Fruit fly (Drosophila melanogaster): ENCODE results near the gene tgy.
A peak's percentile ranks its signal among the peaks of the same experiment; 100 is the strongest.

tgy gene

dm6 chrX:19155922-19156437 lies 28.9 kb upstream of the tgy start (continued):
- TF ChIP-seq usp (GFP tag; optimal IDR thresholded peaks at IDR 0.05) = no peak
- peak; percentile 4 for TF ChIP-seq Hand (GFP tag; optimal IDR thresholded peaks at IDR 0.05)
- TF ChIP-seq CHES-1-like (GFP tag; optimal IDR thresholded peaks at IDR 0.05) = no peak
- peak; percentile 77 for TF ChIP-seq sqz (GFP tag; optimal IDR thresholded peaks at IDR 0.05)
- TF ChIP-seq al (GFP tag; IDR thresholded peaks at IDR 0.05) = peak; percentile 79
- peak; percentile 87 for TF ChIP-seq phol (tag; optimal IDR thresholded peaks at IDR 0.05)
- TF ChIP-seq gcm (GFP tag; optimal IDR thresholded peaks at IDR 0.05) = peak; percentile 85
- peak; percentile 52; the same call in 1 of the 2 replicates for TF ChIP-seq CG32767 (GFP tag; IDR thresholded peaks at IDR 0.05)
- TF ChIP-seq CG13775 (GFP tag; optimal IDR thresholded peaks at IDR 0.05) = peak; percentile 88
- TF ChIP-seq CG18599 (GFP tag; optimal IDR thresholded peaks at IDR 0.05) = peak; percentile 82
- peak; percentile 66 for TF ChIP-seq ssp (GFP tag; IDR thresholded peaks at IDR 0.05)
- peak; percentile 95 for TF ChIP-seq zen (tag; optimal IDR thresholded peaks at IDR 0.05)
- no peak for TF ChIP-seq BEAF-32 (GFP tag; optimal IDR thresholded peaks at IDR 0.05)
- TF ChIP-seq mam (GFP tag; optimal IDR thresholded peaks at IDR 0.05) = peak; percentile 38
- TF ChIP-seq ind (GFP tag; optimal IDR thresholded peaks at IDR 0.05) = peak; percentile 62
- peak; percentile 52; the same call in 1 of the 3 replicates for TF ChIP-seq CG6175 (GFP tag; IDR thresholded peaks at IDR 0.05)
- TF ChIP-seq sens-2 (GFP tag; IDR thresholded peaks at IDR 0.05) = peak; percentile 67
- peak; percentile 35; the same call in 1 of the 2 replicates for TF ChIP-seq GATAe (GFP tag; conservative IDR thresholded peaks at IDR 0.05)
- TF ChIP-seq Meics (GFP tag; optimal IDR thresholded peaks at IDR 0.05) = peak; percentile 76
- peak; percentile 96 for TF ChIP-seq zf30C (GFP tag; optimal IDR thresholded peaks at IDR 0.05)
- 0 out of 2 replicates have a peak, but pooled peaks have one; percentile 29 for TF ChIP-seq wor (GFP tag; IDR thresholded peaks at IDR 0.05)
- TF ChIP-seq CG1024 (GFP tag; IDR thresholded peaks at IDR 0.05) = peak; percentile 52
- TF ChIP-seq row (GFP tag; IDR thresholded peaks at IDR 0.05) = peak; percentile 82
- TF ChIP-seq CG5245 (GFP tag; optimal IDR thresholded peaks at IDR 0.05) = peak; percentile 51
- TF ChIP-seq CG5953 (GFP tag; IDR thresholded peaks at IDR 0.05) = peak; percentile 43; the same call in 1 of the 2 replicates
- no peak for TF ChIP-seq CG4282 (GFP tag; optimal IDR thresholded peaks at IDR 0.05)
- peak; percentile 78 for TF ChIP-seq lbe (GFP tag; optimal IDR thresholded peaks at IDR 0.05)
- no peak for TF ChIP-seq gfzf (GFP tag; optimal IDR thresholded peaks at IDR 0.05)
- TF ChIP-seq CG7271 (tag; optimal IDR thresholded peaks at IDR 0.05) = peak; percentile 79
- TF ChIP-seq CG2678 (tag; optimal IDR thresholded peaks at IDR 0.05) = peak; percentile 85
- peak; percentile 60 for TF ChIP-seq ap (GFP tag; IDR thresholded peaks at IDR 0.05)
- peak; percentile 36 for TF ChIP-seq CG4707 (GFP tag; optimal IDR thresholded peaks at IDR 0.05)
- peak; percentile 87 for TF ChIP-seq Rfx (GFP tag; IDR thresholded peaks at IDR 0.05)
- peak; percentile 75; the same call in 2 of the 3 replicates for TF ChIP-seq CG11695 (GFP tag; IDR thresholded peaks at IDR 0.05)
- peak; percentile 77 for TF ChIP-seq tio (GFP tag; optimal IDR thresholded peaks at IDR 0.05)
- no peak; the same call in 1 of the 2 replicates for TF ChIP-seq Ravus (GFP tag; IDR thresholded peaks at IDR 0.05)
- TF ChIP-seq CG12236 (GFP tag; optimal IDR thresholded peaks at IDR 0.05) = no peak
- peak in 1 of 2 experiments; percentile 2 for TF ChIP-seq insv (GFP tag; optimal IDR thresholded peaks at IDR 0.05)
- peak; percentile 75 for TF ChIP-seq tgo (GFP tag; IDR thresholded peaks at IDR 0.05)
- TF ChIP-seq salm (tag; optimal IDR thresholded peaks at IDR 0.05) = peak; percentile 55
- no peak for TF ChIP-seq Hey (tag; optimal IDR thresholded peaks at IDR 0.05)
- TF ChIP-seq Bdp1 (GFP tag; optimal IDR thresholded peaks at IDR 0.05) = peak; percentile 26
- peak; percentile 15 for TF ChIP-seq exex (tag; optimal IDR thresholded peaks at IDR 0.05)
- peak; percentile 40 for TF ChIP-seq CG17802 (tag; optimal IDR thresholded peaks at IDR 0.05)
- peak; percentile 58 for TF ChIP-seq abd-A (tag; optimal IDR thresholded peaks at IDR 0.05)
- peak; percentile 91 for TF ChIP-seq CG31441 (GFP tag; IDR thresholded peaks at IDR 0.05)
- peak; percentile 95 for TF ChIP-seq zfh1 (GFP tag; IDR thresholded peaks at IDR 0.05)
- peak; percentile 70 for TF ChIP-seq CG9215 (GFP tag; IDR thresholded peaks at IDR 0.05)
- peak; percentile 83 for TF ChIP-seq sim (GFP tag; IDR thresholded peaks at IDR 0.05)
- no peak for TF ChIP-seq Oaz (GFP tag; IDR thresholded peaks at IDR 0.05)
- peak; percentile 69 for TF ChIP-seq CG14667 (GFP tag; IDR thresholded peaks at IDR 0.05)
